Fruit fly (Drosophila melanogaster): ENCODE data around the gene Ccdc39.

The Ccdc39 gene

DNA sequence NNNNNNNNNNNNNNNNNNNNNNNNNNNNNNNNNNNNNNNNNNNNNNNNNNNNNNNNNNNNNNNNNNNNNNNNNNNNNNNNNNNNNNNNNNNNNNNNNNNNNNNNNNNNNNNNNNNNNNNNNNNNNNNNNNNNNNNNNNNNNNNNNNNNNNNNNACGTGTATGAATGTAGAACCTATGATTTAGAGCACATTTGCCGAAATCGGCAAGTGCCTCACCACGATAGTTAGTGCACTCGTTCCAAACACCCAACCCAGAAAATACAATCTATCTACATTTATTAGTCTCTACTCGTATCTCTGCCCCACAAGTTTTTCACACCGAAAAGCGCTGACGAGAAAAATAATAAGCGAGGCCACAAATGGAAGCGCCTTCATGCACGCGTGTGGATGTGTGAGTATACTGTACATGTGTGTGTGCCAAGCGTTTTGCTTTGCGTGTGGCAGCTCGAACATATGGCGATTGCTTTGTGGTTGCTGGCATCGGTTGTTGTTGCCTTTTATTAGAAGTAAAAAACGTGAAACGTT, 19.7 kb upstream of the Ccdc39 start (continued):
- TF ChIP-seq CG1233 (GFP tag; optimal IDR thresholded peaks at IDR 0.05), result peak; percentile 16
- no peak for TF ChIP-seq cato (GFP tag; optimal IDR thresholded peaks at IDR 0.05; ENCODE audit: borderline replicate concordance)
- peak; percentile 94 for TF ChIP-seq CG2199 (GFP tag; IDR thresholded peaks at IDR 0.05)
- TF ChIP-seq stc (GFP tag; IDR thresholded peaks at IDR 0.05), result peak; percentile 5; the same call in 1 of the 2 replicates
- TF ChIP-seq Chrac-16 (GFP tag; optimal IDR thresholded peaks at IDR 0.05), result no peak
- no peak for TF ChIP-seq lola (GFP tag; optimal IDR thresholded peaks at IDR 0.05)
- TF ChIP-seq CG8359 (GFP tag; optimal IDR thresholded peaks at IDR 0.05; ENCODE audit: borderline replicate concordance), result no peak

DNA sequence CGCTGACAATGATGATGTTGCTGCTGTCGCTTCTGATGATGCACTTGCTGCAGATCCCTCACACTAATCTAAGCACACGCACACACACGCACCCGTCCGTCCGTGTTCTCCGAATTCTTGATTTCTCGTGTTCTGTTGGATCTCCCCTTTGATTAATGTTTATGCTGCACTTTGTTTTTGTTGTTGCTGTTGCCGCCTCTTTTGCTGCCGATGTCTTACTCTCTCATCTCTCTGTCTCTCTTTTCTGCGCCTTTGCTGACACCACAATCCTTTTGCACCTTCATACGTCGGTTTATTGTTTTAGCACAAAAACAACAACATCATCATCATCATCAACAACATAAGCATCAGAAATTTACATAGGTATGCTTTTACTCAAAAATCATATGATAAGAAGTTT, 13.5 kb upstream of the Ccdc39 start:
- no peak for TF ChIP-seq pan (optimal IDR thresholded peaks at IDR 0.05)
- no peak for TF ChIP-seq pan (GFP tag; optimal IDR thresholded peaks at IDR 0.05 in 1 of 2, IDR thresholded peaks at IDR 0.05 in 1 of 2)
- peak; percentile 52; the same call in 1 of the 2 replicates for TF ChIP-seq CG4360 (GFP tag; IDR thresholded peaks at IDR 0.05)
- no peak for TF ChIP-seq CG4820 (GFP tag; optimal IDR thresholded peaks at IDR 0.05)
- TF ChIP-seq hbn (GFP tag; IDR thresholded peaks at IDR 0.05; ENCODE audit: partially characterized antibody), result no peak
- no peak for TF ChIP-seq unc-4 (GFP tag; IDR thresholded peaks at IDR 0.05; ENCODE audit: partially characterized antibody)

DNA sequence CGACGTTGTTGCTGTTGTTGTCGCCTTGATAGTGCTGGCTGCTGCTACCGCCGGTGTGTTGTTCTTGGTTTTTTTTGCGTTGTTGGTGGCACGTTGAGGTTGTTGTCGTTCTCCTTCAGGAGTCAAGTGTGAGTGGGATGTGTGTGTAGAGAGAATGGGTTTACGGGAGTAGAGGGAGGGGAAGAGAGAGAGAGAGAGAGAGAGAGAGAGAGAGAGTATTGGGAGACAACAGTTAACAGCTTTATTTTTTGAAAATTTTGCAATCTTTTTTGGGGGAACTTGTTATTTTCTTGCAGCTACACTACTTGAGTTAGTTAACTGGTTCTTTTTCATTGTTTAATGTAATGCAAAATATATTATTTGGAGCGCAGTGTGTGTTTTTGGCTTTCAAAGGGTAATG, 13.1 kb upstream of the Ccdc39 start:
- TF ChIP-seq phol (tag; optimal IDR thresholded peaks at IDR 0.05), result no peak
- no peak for TF ChIP-seq jigr1 (GFP tag; IDR thresholded peaks at IDR 0.05)
- TF ChIP-seq shn (GFP tag; optimal IDR thresholded peaks at IDR 0.05), result no peak
- peak; percentile 52 to 62 for TF ChIP-seq Trl (optimal IDR thresholded peaks at IDR 0.05)
- TF ChIP-seq Trl (GFP tag; optimal IDR thresholded peaks at IDR 0.05), result no peak
- TF ChIP-seq CG17385 (GFP tag; optimal IDR thresholded peaks at IDR 0.05), result no peak
- TF ChIP-seq Dp (GFP tag; optimal IDR thresholded peaks at IDR 0.05), result no peak
- TF ChIP-seq esg (GFP tag; conservative IDR thresholded peaks at IDR 0.05), result no peak

DNA sequence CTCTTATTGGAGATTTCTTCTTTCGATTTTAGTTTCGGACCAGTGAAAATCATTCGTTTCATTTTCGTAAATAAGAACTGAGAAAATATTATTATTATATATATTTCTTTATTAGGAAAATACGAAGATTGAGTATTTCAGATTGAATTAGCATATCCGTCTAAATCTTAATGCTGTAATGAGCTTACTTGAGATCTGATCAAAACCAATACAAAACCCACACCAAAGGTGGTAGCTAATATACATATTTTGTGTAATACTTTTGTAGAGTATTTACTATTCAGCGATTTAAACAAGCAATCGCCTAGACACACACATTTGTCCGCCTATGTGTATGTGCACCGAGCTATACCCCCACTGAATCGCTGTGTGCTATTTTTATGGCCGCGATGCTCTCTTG, 3.8 kb downstream of the Ccdc39 start:
- TF ChIP-seq Doc3 (GFP tag; IDR thresholded peaks at IDR 0.05; ENCODE audit: partially characterized antibody) (no peak), row (GFP tag; IDR thresholded peaks at IDR 0.05) (peak; percentile 11; the same call in 2 of the 3 replicates), Awh (GFP tag; IDR thresholded peaks at IDR 0.05) (no peak), CG14050 (GFP tag; IDR thresholded peaks at IDR 0.05) (no peak), seq (GFP tag; IDR thresholded peaks at IDR 0.05) (no peak), Abd-B (GFP tag; optimal IDR thresholded peaks at IDR 0.05) (no peak), gsb-n (tag; optimal IDR thresholded peaks at IDR 0.05) (no peak), cg (GFP tag; optimal IDR thresholded peaks at IDR 0.05) (peak; percentile 33), CG10565 (GFP tag; optimal IDR thresholded peaks at IDR 0.05) (no peak), pho (GFP tag; optimal IDR thresholded peaks at IDR 0.05) (no peak), Ada2b (GFP tag; IDR thresholded peaks at IDR 0.05) (no peak), CHES-1-like (GFP tag; optimal IDR thresholded peaks at IDR 0.05) (no peak), mld (GFP tag; IDR thresholded peaks at IDR 0.05; ENCODE audit: partially characterized antibody) (no peak), CG6272 (GFP tag; IDR thresholded peaks at IDR 0.05) (no peak), Drgx (GFP tag; IDR thresholded peaks at IDR 0.05) (no peak), nerfin-2 (GFP tag; IDR thresholded peaks at IDR 0.05; ENCODE audit: partially characterized antibody) (no peak), D19A (tag; optimal IDR thresholded peaks at IDR 0.05) (peak; percentile 92), CG11085 (GFP tag; IDR thresholded peaks at IDR 0.05) (no peak), ac (GFP tag; optimal IDR thresholded peaks at IDR 0.05) (no peak), CG10321 (GFP tag; IDR thresholded peaks at IDR 0.05) (no peak)
